Worm (Caenorhabditis elegans) whole organism, L2 larva: Measurements from ENCODE around the gene VY10G11R.1.
A peak's percentile ranks its signal among the peaks of the same experiment; 100 is the strongest.

Experiments used
- C34F6.9 ChIP-seq: fragments of 150-350 bp; optimal IDR thresholded peaks from 2 replicates; lab custom pipeline; 2014; ENCODE audit warnings: missing biosample characterization, missing genetic modification characterization
- F13H6.1 ChIP-seq: sonication (generic microtip); optimal IDR thresholded peaks from 2 replicates; lab custom pipeline; 2016; ENCODE audit warnings: missing genetic modification characterization, missing compliant biosample characterization
- R02D3.7 ChIP-seq: fragments of 150-350 bp; optimal IDR thresholded peaks from 2 replicates; lab custom pipeline; 2014; ENCODE audit warnings: missing biosample characterization, missing genetic modification characterization
- Y55F3AM.14 ChIP-seq: fragments of 200-800 bp; sonication (Bioruptor generic); optimal IDR thresholded peaks from 2 replicates; lab custom pipeline; 2018; ENCODE audit warnings: mild to moderate bottlenecking, missing genetic modification characterization, missing compliant biosample characterization
- ZK546.5 ChIP-seq: sonication (generic microtip); optimal IDR thresholded peaks from 2 replicates; lab custom pipeline; 2017; ENCODE audit warnings: missing biosample characterization, missing genetic modification characterization
- aly-2 ChIP-seq: fragments of 150-350 bp; optimal IDR thresholded peaks from 2 replicates; lab custom pipeline; 2014; ENCODE audit warnings: missing biosample characterization, missing genetic modification characterization
- ama-1 ChIP-seq: fragments of 150-350 bp; optimal IDR thresholded peaks from 2 replicates; lab custom pipeline; 2018; ENCODE audit warnings: inconsistent platforms
- blmp-1 ChIP-seq: sonication (generic microtip); optimal IDR thresholded peaks from 2 replicates; lab custom pipeline; 2017; ENCODE audit warnings: missing genetic modification characterization, mild to moderate bottlenecking, missing compliant biosample characterization, antibody characterized with exemption, moderate library complexity; ENCODE audit not compliant: insufficient read depth
- ceh-16 ChIP-seq: fragments of 150-350 bp; optimal IDR thresholded peaks from 2 replicates; lab custom pipeline; 2014; ENCODE audit warnings: missing biosample characterization, missing genetic modification characterization
- ceh-82 ChIP-seq: fragments of 150-350 bp; optimal IDR thresholded peaks from 2 replicates; lab custom pipeline; 2014; ENCODE audit warnings: missing biosample characterization, missing genetic modification characterization
- crh-2 ChIP-seq: sonication (generic microtip); optimal IDR thresholded peaks from 2 replicates; lab custom pipeline; 2017; ENCODE audit warnings: missing biosample characterization, missing genetic modification characterization
- dmd-4 ChIP-seq: sonication (generic microtip); optimal IDR thresholded peaks from 2 replicates; lab custom pipeline; 2017; ENCODE audit warnings: missing biosample characterization, missing genetic modification characterization
- egl-27 ChIP-seq: sonication (generic microtip); optimal IDR thresholded peaks from 3 replicates; lab custom pipeline; 2017; ENCODE audit warnings: missing biosample characterization, missing genetic modification reagents, missing genetic modification characterization
- elt-1 ChIP-seq: fragments of 150-350 bp; optimal IDR thresholded peaks from 2 replicates; lab custom pipeline; 2014; ENCODE audit warnings: missing biosample characterization, missing genetic modification characterization
- elt-3 ChIP-seq: sonication (generic microtip); optimal IDR thresholded peaks from 2 replicates; lab custom pipeline; 2017; ENCODE audit warnings: missing biosample characterization, missing genetic modification characterization
- fos-1 ChIP-seq: fragments of 150-350 bp; optimal IDR thresholded peaks from 2 replicates; lab custom pipeline; 2014; ENCODE audit warnings: missing biosample characterization, missing genetic modification characterization
- gmeb-1 ChIP-seq: fragments of 150-350 bp; optimal IDR thresholded peaks from 2 replicates; lab custom pipeline; 2014; ENCODE audit warnings: missing biosample characterization, missing genetic modification characterization
- lin-11 ChIP-seq: fragments of 150-350 bp; sonication (generic microtip); optimal IDR thresholded peaks from 2 replicates; lab custom pipeline; 2014; ENCODE audit warnings: missing biosample characterization, missing genetic modification characterization, inconsistent platforms, mixed read lengths
- lin-13 ChIP-seq: fragments of 150-350 bp; optimal IDR thresholded peaks from 2 replicates; lab custom pipeline; 2014; ENCODE audit warnings: missing biosample characterization, missing genetic modification reagents, missing genetic modification characterization
- lin-39 ChIP-seq: fragments of 150-350 bp; optimal IDR thresholded peaks from 2 replicates; lab custom pipeline; 2014; ENCODE audit warnings: missing biosample characterization, missing genetic modification reagents, missing genetic modification characterization
- lsy-2 ChIP-seq, 2 experiments: fragments of 150-350 bp in 1 of 2; sonication (generic microtip) in 1 of 2; optimal IDR thresholded peaks; 2 replicates each; lab custom pipeline; 2014 to 2017; ENCODE audit warnings: missing biosample characterization in 2 of 2, missing genetic modification characterization in 2 of 2
- mab-5 ChIP-seq: fragments of 150-350 bp; optimal IDR thresholded peaks from 2 replicates; lab custom pipeline; 2014; ENCODE audit warnings: missing biosample characterization, missing genetic modification characterization
- mbf-1 ChIP-seq: sonication (generic microtip); optimal IDR thresholded peaks from 2 replicates; lab custom pipeline; 2017; ENCODE audit warnings: missing biosample characterization, missing genetic modification characterization
- mdl-1 ChIP-seq, 2 experiments: fragments of 150-350 bp in 1 of 2; sonication (generic microtip) in 1 of 2; optimal IDR thresholded peaks; 2 replicates each; lab custom pipeline; 2017; ENCODE audit warnings: missing biosample characterization in 2 of 2, missing genetic modification characterization in 2 of 2
- nhr-10 ChIP-seq: sonication (generic microtip); optimal IDR thresholded peaks from 2 replicates; lab custom pipeline; 2017; ENCODE audit warnings: missing biosample characterization, missing genetic modification characterization
- nhr-11 ChIP-seq: fragments of 150-350 bp; optimal IDR thresholded peaks from 2 replicates; lab custom pipeline; 2014; ENCODE audit warnings: missing biosample characterization, missing genetic modification characterization
- nhr-12 ChIP-seq: fragments of 150-350 bp; optimal IDR thresholded peaks from 2 replicates; lab custom pipeline; 2014; ENCODE audit warnings: missing biosample characterization, missing genetic modification characterization
- nhr-129 ChIP-seq: fragments of 150-350 bp; optimal IDR thresholded peaks from 2 replicates; lab custom pipeline; 2014; ENCODE audit warnings: missing biosample characterization, missing genetic modification characterization
- nhr-21 ChIP-seq: fragments of 150-350 bp; optimal IDR thresholded peaks from 2 replicates; lab custom pipeline; 2014; ENCODE audit warnings: missing biosample characterization, missing genetic modification characterization
- nhr-23 ChIP-seq: fragments of 150-350 bp; optimal IDR thresholded peaks from 2 replicates; lab custom pipeline; 2014; ENCODE audit warnings: missing biosample characterization, missing genetic modification reagents, missing genetic modification characterization
- nhr-237 ChIP-seq: fragments of 150-350 bp; optimal IDR thresholded peaks from 2 replicates; lab custom pipeline; 2014; ENCODE audit warnings: missing biosample characterization, missing genetic modification characterization
- nhr-25 ChIP-seq: fragments of 150-350 bp; sonication (generic microtip); optimal IDR thresholded peaks from 3 replicates; lab custom pipeline; 2014; ENCODE audit warnings: missing biosample characterization, missing genetic modification characterization
- nhr-6 ChIP-seq: fragments of 150-350 bp; optimal IDR thresholded peaks from 2 replicates; lab custom pipeline; 2014; ENCODE audit warnings: missing biosample characterization, missing genetic modification characterization
- nhr-77 ChIP-seq: fragments of 150-350 bp; optimal IDR thresholded peaks from 2 replicates; lab custom pipeline; 2014; ENCODE audit warnings: missing biosample characterization, missing genetic modification characterization
- peb-1 ChIP-seq: fragments of 150-350 bp; optimal IDR thresholded peaks from 2 replicates; lab custom pipeline; 2014; ENCODE audit warnings: missing biosample characterization, missing genetic modification characterization
- sem-4 ChIP-seq: fragments of 150-350 bp; optimal IDR thresholded peaks from 2 replicates; lab custom pipeline; 2014; ENCODE audit warnings: missing biosample characterization, missing genetic modification reagents, missing genetic modification characterization
- skn-1 ChIP-seq: sonication (generic microtip); optimal IDR thresholded peaks from 2 replicates; lab custom pipeline; 2017; ENCODE audit warnings: missing biosample characterization, missing genetic modification characterization
- sma-3 ChIP-seq: sonication (generic microtip); optimal IDR thresholded peaks from 2 replicates; lab custom pipeline; 2016; ENCODE audit warnings: missing genetic modification reagents, missing genetic modification characterization, missing compliant biosample characterization
- sma-9 ChIP-seq, 2 experiments: fragments of 150-350 bp in 1 of 2; sonication (generic microtip) in 1 of 2; optimal IDR thresholded peaks; 2 replicates each; lab custom pipeline; 2014 to 2016; ENCODE audit warnings: missing genetic modification characterization in 2 of 2, mild to moderate bottlenecking in 1 of 2, missing biosample characterization in 1 of 2, missing compliant biosample characterization in 1 of 2, missing genetic modification reagents in 1 of 2, moderate library complexity in 1 of 2
- snpc-4 ChIP-seq: fragments of 150-350 bp; optimal IDR thresholded peaks from 2 replicates; lab custom pipeline; 2014; ENCODE audit warnings: missing biosample characterization, missing genetic modification characterization
- unc-39 ChIP-seq: fragments of 150-350 bp; optimal IDR thresholded peaks from 2 replicates; lab custom pipeline; 2014; ENCODE audit warnings: missing biosample characterization, missing genetic modification characterization
- unc-55 ChIP-seq: fragments of 150-350 bp; sonication (generic microtip); optimal IDR thresholded peaks from 3 replicates; lab custom pipeline; 2014; ENCODE audit warnings: missing biosample characterization, missing genetic modification reagents, missing genetic modification characterization
- unc-62 ChIP-seq: fragments of 150-350 bp; optimal IDR thresholded peaks from 2 replicates; lab custom pipeline; 2014; ENCODE audit warnings: missing biosample characterization, missing genetic modification reagents, missing genetic modification characterization
- zag-1 ChIP-seq: fragments of 150-350 bp; optimal IDR thresholded peaks from 2 replicates; lab custom pipeline; 2014; ENCODE audit warnings: missing biosample characterization, missing genetic modification characterization
- ztf-1 ChIP-seq: fragments of 200-800 bp; sonication (Bioruptor generic); conservative IDR thresholded peaks from 2 replicates; pipeline ENCODE4 v1.3.6; 2022; ENCODE audit warnings: missing genetic modification characterization, missing compliant biosample characterization
- ztf-11 ChIP-seq: sonication (generic microtip); optimal IDR thresholded peaks from 2 replicates; lab custom pipeline; 2017; ENCODE audit warnings: missing biosample characterization, missing genetic modification characterization
- ztf-4 ChIP-seq: fragments of 150-350 bp; optimal IDR thresholded peaks from 2 replicates; lab custom pipeline; 2014; ENCODE audit warnings: missing biosample characterization, missing genetic modification characterization

Gene VY10G11R.1

ce11 chrIV:16492327-16492726 is 21.5 kb upstream of the VY10G11R.1 start (continued):
- no peak for TF ChIP-seq mbf-1 (tag; lab: Kevin White, UChicago)
- peak; percentile 87 for TF ChIP-seq C34F6.9 (tag; lab: Kevin White, UChicago)
- peak; percentile 92 for TF ChIP-seq nhr-129 (tag; lab: Kevin White, UChicago)
- peak; percentile 90 for TF ChIP-seq sma-9 (GFP tag; optimal IDR thresholded peaks at IDR 0.05; lab: Kevin White, UChicago)
- no peak for TF ChIP-seq sma-9 (tag; optimal IDR thresholded peaks at IDR 0.05; lab: Kevin White, UChicago)
- no peak for TF ChIP-seq unc-62
- TF ChIP-seq zag-1 (tag; lab: Kevin White, UChicago) = peak; percentile 89
- TF ChIP-seq unc-55 (GFP tag; lab: Kevin White, UChicago) = peak; percentile 88
- TF ChIP-seq unc-39 (tag; lab: Kevin White, UChicago) = no peak
- TF ChIP-seq snpc-4 (tag; lab: Kevin White, UChicago) = peak; percentile 52
- peak; percentile 84 for TF ChIP-seq nhr-21 (tag; lab: Kevin White, UChicago)
- no peak for TF ChIP-seq aly-2 (tag; lab: Kevin White, UChicago)
- no peak for TF ChIP-seq nhr-12
- no peak for TF ChIP-seq ztf-11
- peak; percentile 28 for TF ChIP-seq Y55F3AM.14 (GFP tag; lab: Kevin White, UChicago)
- TF ChIP-seq elt-3 (tag; lab: Kevin White, UChicago) = no peak
- TF ChIP-seq ceh-16 = no peak
- peak; percentile 22 to 83 for TF ChIP-seq lsy-2 (tag; optimal IDR thresholded peaks at IDR 0.05; lab: Kevin White, UChicago)
- peak; percentile 82 for TF ChIP-seq ztf-4 (tag; lab: Kevin White, UChicago)
- TF ChIP-seq lin-13 (GFP tag; lab: Kevin White, UChicago) = peak; percentile 86
- peak; percentile 42 for TF ChIP-seq skn-1
- TF ChIP-seq peb-1 = peak; percentile 3
- TF ChIP-seq nhr-23 (tag; lab: Kevin White, UChicago) = no peak

ce11 chrIV:16491411-16492036 is 20.7 kb upstream of the VY10G11R.1 start:
- TF ChIP-seq egl-27 (peak; percentile 41), mab-5 (tag; lab: Kevin White, UChicago) (peak; percentile 53), zag-1 (tag; lab: Kevin White, UChicago) (peak; percentile 75), ceh-16 (no peak), aly-2 (tag; lab: Kevin White, UChicago) (no peak), dmd-4 (tag; lab: Kevin White, UChicago) (no peak), skn-1 (no peak), R02D3.7 (tag; lab: Kevin White, UChicago) (no peak), mbf-1 (tag; lab: Kevin White, UChicago) (no peak), ceh-82 (tag; lab: Kevin White, UChicago) (no peak), unc-55 (GFP tag; lab: Kevin White, UChicago) (peak; percentile 69), blmp-1 (peak; percentile 42), mdl-1 (tag; optimal IDR thresholded peaks at IDR 0.05; lab: Kevin White, UChicago) (peak in 1 of 2 experiments; percentile 59), ztf-1 (GFP tag; lab: Robert Waterston, UW) (no peak), nhr-6 (tag; lab: Kevin White, UChicago) (peak; percentile 70), gmeb-1 (peak; percentile 31), F13H6.1 (peak; percentile 94), elt-1 (tag; lab: Kevin White, UChicago) (no peak), crh-2 (tag; lab: Kevin White, UChicago) (peak; percentile 84), C34F6.9 (tag; lab: Kevin White, UChicago) (peak; percentile 67), nhr-129 (tag; lab: Kevin White, UChicago) (peak; percentile 95), nhr-237 (tag; lab: Kevin White, UChicago) (no peak), fos-1 (tag; lab: Kevin White, UChicago) (peak; percentile 69), lin-11 (tag; lab: Kevin White, UChicago) (peak; percentile 81), lsy-2 (tag; optimal IDR thresholded peaks at IDR 0.05; lab: Kevin White, UChicago) (peak; percentile 40 to 70), nhr-11 (no peak), sma-9 (GFP tag; optimal IDR thresholded peaks at IDR 0.05; lab: Kevin White, UChicago) (peak; percentile 72), sma-9 (tag; optimal IDR thresholded peaks at IDR 0.05; lab: Kevin White, UChicago) (no peak), snpc-4 (tag; lab: Kevin White, UChicago) (peak; percentile 56), ztf-11 (no peak), ztf-4 (tag; lab: Kevin White, UChicago) (peak; percentile 67), ama-1 (lab: Kevin White, UChicago) (peak; percentile 9), lin-13 (GFP tag; lab: Kevin White, UChicago) (peak; percentile 77), Y55F3AM.14 (GFP tag; lab: Kevin White, UChicago) (peak; percentile 9), nhr-77 (tag; lab: Kevin White, UChicago) (no peak), unc-62 (no peak), ZK546.5 (no peak), nhr-10 (tag; lab: Kevin White, UChicago) (no peak), nhr-12 (no peak), elt-3 (tag; lab: Kevin White, UChicago) (no peak), lin-39 (no peak), nhr-23 (tag; lab: Kevin White, UChicago) (no peak), nhr-25 (tag; lab: Kevin White, UChicago) (peak; percentile 69), sem-4 (tag; lab: Kevin White, UChicago) (peak; percentile 27), nhr-21 (tag; lab: Kevin White, UChicago) (peak; percentile 37), unc-39 (tag; lab: Kevin White, UChicago) (peak; percentile 21), peb-1 (no peak), sma-3 (GFP tag; lab: Kevin White, UChicago) (no peak)
